Fruit fly (Drosophila melanogaster) whole organism, embryonic: Measurements from ENCODE around the gene Prp18.

Source experiments
- Hmr ChIP-seq: fragments of 200-800 bp; sonication (Bioruptor generic); optimal IDR thresholded peaks from 3 replicates; lab custom pipeline; 2017; ENCODE audit warnings: mild to moderate bottlenecking, missing biosample characterization, missing genetic modification reagents, missing genetic modification characterization
- az2 ChIP-seq: fragments of 200-800 bp; sonication (Bioruptor generic); optimal IDR thresholded peaks from 3 replicates; lab custom pipeline; 2016; ENCODE audit warnings: missing biosample characterization, missing genetic modification characterization

DNA sequence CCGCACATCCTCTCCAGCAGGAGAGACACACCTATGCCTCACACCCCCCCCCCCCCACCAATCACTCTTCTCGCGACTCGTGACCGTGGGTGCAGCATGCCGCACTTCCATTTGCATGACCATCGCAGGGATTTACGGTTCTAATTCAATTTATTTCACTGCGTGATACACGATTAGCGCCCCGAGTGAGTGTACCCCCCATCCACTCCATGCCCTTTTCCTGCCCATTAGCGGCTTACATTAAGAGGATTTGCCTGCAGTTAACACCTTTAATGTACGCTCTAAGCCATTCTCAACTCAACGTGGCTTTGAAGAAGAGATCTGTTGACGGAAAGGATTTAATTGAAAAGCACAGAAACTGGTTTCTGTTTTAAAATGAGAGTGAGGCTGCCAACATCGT lies 21.4 kb upstream of the Prp18 start:
- TF ChIP-seq Hmr (GFP tag; lab: Kevin White, UChicago), result no peak
- no peak for TF ChIP-seq az2 (GFP tag; lab: Kevin White, UChicago)
